Worm (Caenorhabditis elegans) whole organism, L3 larva: ENCODE measurements around the gene F40D4.12.

ENCODE experiments used
- R02D3.7 ChIP-seq: fragments of 150-350 bp; optimal IDR thresholded peaks from 2 replicates; lab custom pipeline; 2014; ENCODE audit warnings: missing biosample characterization, missing genetic modification characterization
- ZK546.5 ChIP-seq: sonication (generic microtip); optimal IDR thresholded peaks from 2 replicates; lab custom pipeline; 2017; ENCODE audit warnings: missing biosample characterization, missing genetic modification characterization
- aly-2 ChIP-seq: fragments of 150-350 bp; optimal IDR thresholded peaks from 2 replicates; lab custom pipeline; 2014; ENCODE audit warnings: missing biosample characterization, missing genetic modification characterization
- ama-1 ChIP-seq: fragments of 150-350 bp; optimal IDR thresholded peaks from 2 replicates; lab custom pipeline; 2018
- ceh-16 ChIP-seq: sonication (generic microtip); optimal IDR thresholded peaks from 2 replicates; lab custom pipeline; 2017; ENCODE audit warnings: missing biosample characterization, missing genetic modification characterization
- ceh-9 ChIP-seq: sonication (generic microtip); optimal IDR thresholded peaks from 2 replicates; lab custom pipeline; 2018; ENCODE audit warnings: missing biosample characterization, missing genetic modification characterization
- daf-12 ChIP-seq: fragments of 150-350 bp; optimal IDR thresholded peaks from 2 replicates; lab custom pipeline; 2014; ENCODE audit warnings: missing biosample characterization, missing genetic modification reagents, missing genetic modification characterization
- egl-27 ChIP-seq: sonication (generic microtip); optimal IDR thresholded peaks from 4 replicates; lab custom pipeline; 2017; ENCODE audit warnings: missing biosample characterization, missing genetic modification reagents, missing genetic modification characterization
- egl-5 ChIP-seq: fragments of 150-350 bp; optimal IDR thresholded peaks from 2 replicates; lab custom pipeline; 2017; ENCODE audit warnings: missing biosample characterization, missing genetic modification reagents, missing genetic modification characterization, inconsistent platforms
- elt-1 ChIP-seq: fragments of 150-350 bp; optimal IDR thresholded peaks from 2 replicates; lab custom pipeline; 2014; ENCODE audit warnings: missing biosample characterization, missing genetic modification characterization
- elt-3 ChIP-seq, 3 experiments: fragments of 150-350 bp in 1 of 3; sonication (generic microtip) in 2 of 3; optimal IDR thresholded peaks; 2 replicates in 2 of 3; 4 replicates in 1 of 3; lab custom pipeline; 2014 to 2017; ENCODE audit warnings: missing biosample characterization in 3 of 3, missing genetic modification characterization in 3 of 3
- eor-1 ChIP-seq, 2 experiments: fragments of 150-350 bp; optimal IDR thresholded peaks; 2 replicates each; lab custom pipeline; 2014 to 2018; ENCODE audit warnings: missing biosample characterization in 2 of 2, missing genetic modification characterization in 2 of 2
- fkh-10 ChIP-seq: sonication (generic microtip); optimal IDR thresholded peaks from 2 replicates; lab custom pipeline; 2017; ENCODE audit warnings: missing biosample characterization, missing genetic modification reagents, missing genetic modification characterization
- fkh-2 ChIP-seq: fragments of 150-350 bp; optimal IDR thresholded peaks from 2 replicates; lab custom pipeline; 2014; ENCODE audit warnings: missing biosample characterization, missing genetic modification reagents, missing genetic modification characterization
- fos-1 ChIP-seq: fragments of 150-350 bp; optimal IDR thresholded peaks from 2 replicates; lab custom pipeline; 2014; ENCODE audit warnings: missing biosample characterization, missing genetic modification characterization
- jun-1 ChIP-seq: fragments of 150-350 bp; optimal IDR thresholded peaks from 2 replicates; lab custom pipeline; 2014; ENCODE audit warnings: missing biosample characterization, missing genetic modification reagents, missing genetic modification characterization
- lin-15B ChIP-seq: fragments of 150-350 bp; optimal IDR thresholded peaks from 2 replicates; lab custom pipeline; 2014; ENCODE audit warnings: missing biosample characterization, missing genetic modification characterization
- mdl-1 ChIP-seq: fragments of 150-350 bp; optimal IDR thresholded peaks from 2 replicates; lab custom pipeline; 2014; ENCODE audit warnings: missing biosample characterization, missing genetic modification characterization
- mml-1 ChIP-seq: fragments of 150-350 bp; sonication (generic microtip); optimal IDR thresholded peaks from 3 replicates; lab custom pipeline; 2014; ENCODE audit warnings: missing biosample characterization, missing genetic modification characterization
- nfya-1 ChIP-seq: sonication (generic microtip); optimal IDR thresholded peaks from 2 replicates; lab custom pipeline; 2017; ENCODE audit warnings: missing genetic modification characterization, mild to moderate bottlenecking, missing compliant biosample characterization, antibody characterized with exemption, moderate library complexity; ENCODE audit not compliant: insufficient read depth
- nhr-11 ChIP-seq: fragments of 150-350 bp; optimal IDR thresholded peaks from 2 replicates; lab custom pipeline; 2014; ENCODE audit warnings: missing biosample characterization, missing genetic modification characterization
- nhr-12 ChIP-seq: fragments of 150-350 bp; optimal IDR thresholded peaks from 2 replicates; lab custom pipeline; 2014; ENCODE audit warnings: missing biosample characterization, missing genetic modification characterization
- nhr-23 ChIP-seq: fragments of 150-350 bp; optimal IDR thresholded peaks from 2 replicates; lab custom pipeline; 2014; ENCODE audit warnings: missing biosample characterization, missing genetic modification reagents, missing genetic modification characterization
- nhr-237 ChIP-seq: fragments of 150-350 bp; optimal IDR thresholded peaks from 2 replicates; lab custom pipeline; 2014; ENCODE audit warnings: missing biosample characterization, missing genetic modification characterization
- nhr-25 ChIP-seq: sonication (generic microtip); optimal IDR thresholded peaks from 2 replicates; lab custom pipeline; 2017; ENCODE audit warnings: missing biosample characterization, missing genetic modification characterization
- nhr-43 ChIP-seq: sonication (generic microtip); optimal IDR thresholded peaks from 2 replicates; lab custom pipeline; 2016; ENCODE audit warnings: mild to moderate bottlenecking, missing genetic modification characterization, missing compliant biosample characterization; ENCODE audit not compliant: poor library complexity, severe bottlenecking
- nhr-67 ChIP-seq: fragments of 150-350 bp; optimal IDR thresholded peaks from 2 replicates; lab custom pipeline; 2014; ENCODE audit warnings: missing biosample characterization, missing genetic modification characterization
- nhr-76 ChIP-seq: fragments of 150-350 bp; sonication (generic microtip); optimal IDR thresholded peaks from 5 replicates; lab custom pipeline; 2014; ENCODE audit warnings: missing biosample characterization, missing genetic modification characterization
- nhr-77 ChIP-seq: fragments of 150-350 bp; optimal IDR thresholded peaks from 2 replicates; lab custom pipeline; 2014; ENCODE audit warnings: missing biosample characterization, missing genetic modification characterization
- pha-4 ChIP-seq: fragments of 150-350 bp; optimal IDR thresholded peaks from 2 replicates; lab custom pipeline; 2014; ENCODE audit warnings: missing biosample characterization, missing genetic modification reagents, missing genetic modification characterization
- sea-2 ChIP-seq: fragments of 150-350 bp; sonication (generic microtip); optimal IDR thresholded peaks from 4 replicates; lab custom pipeline; 2014; ENCODE audit warnings: missing biosample characterization, missing genetic modification reagents, missing genetic modification characterization
- snpc-4 ChIP-seq: fragments of 150-350 bp; optimal IDR thresholded peaks from 2 replicates; lab custom pipeline; 2014; ENCODE audit warnings: missing biosample characterization, missing genetic modification characterization
- unc-39 ChIP-seq: sonication (generic microtip); optimal IDR thresholded peaks from 4 replicates; lab custom pipeline; 2017; ENCODE audit warnings: missing biosample characterization, missing genetic modification characterization
- unc-62 ChIP-seq: fragments of 150-350 bp; sonication (generic microtip); optimal IDR thresholded peaks from 4 replicates; lab custom pipeline; 2014; ENCODE audit warnings: missing biosample characterization, missing genetic modification reagents, missing genetic modification characterization
- zag-1 ChIP-seq: fragments of 150-350 bp; optimal IDR thresholded peaks from 2 replicates; lab custom pipeline; 2014; ENCODE audit warnings: missing biosample characterization, missing genetic modification characterization
- ztf-4 ChIP-seq: fragments of 150-350 bp; optimal IDR thresholded peaks from 2 replicates; lab custom pipeline; 2014; ENCODE audit warnings: missing biosample characterization, missing genetic modification characterization

F40D4.12 gene

DNA sequence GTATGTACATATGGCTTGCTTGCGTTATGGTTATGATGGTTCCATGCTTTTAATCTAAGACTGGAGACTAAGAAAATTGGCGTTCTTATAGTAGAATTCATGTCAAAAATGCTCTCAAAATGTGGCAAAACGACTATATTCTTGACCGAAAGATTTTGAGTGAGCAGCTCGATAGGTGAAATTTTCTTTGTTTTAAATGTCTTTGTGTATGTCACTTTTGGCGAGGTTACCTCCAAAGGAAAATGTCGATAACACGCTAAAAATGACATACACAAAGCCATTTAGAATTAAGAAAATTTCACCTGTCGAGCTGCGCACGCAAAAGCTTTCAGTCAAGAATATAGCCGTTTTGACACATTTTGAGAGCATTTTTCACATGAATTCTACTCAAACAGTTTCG is 7.8 kb downstream of the F40D4.12 start, which contains the start of gene srz-66:
Gene srz-66, minus strand, starts transcription at position 101 of the 400 bp plus-strand sequence.
- TF ChIP-seq elt-3 (tag; optimal IDR thresholded peaks at IDR 0.05; lab: Kevin White, UChicago) (no peak), jun-1 (tag; lab: Kevin White, UChicago) (no peak), nhr-67 (tag; lab: Kevin White, UChicago) (no peak), fkh-2 (tag; lab: Kevin White, UChicago) (no peak), daf-12 (no peak), nhr-237 (tag; lab: Kevin White, UChicago) (no peak), nhr-76 (no peak), ZK546.5 (tag; lab: Kevin White, UChicago) (no peak), snpc-4 (tag; lab: Kevin White, UChicago) (no peak), ceh-16 (tag; lab: Kevin White, UChicago) (no peak), sea-2 (GFP tag; lab: Kevin White, UChicago) (no peak), egl-5 (tag; lab: Kevin White, UChicago) (no peak), mml-1 (tag; lab: Kevin White, UChicago) (no peak), elt-1 (no peak)

DNA sequence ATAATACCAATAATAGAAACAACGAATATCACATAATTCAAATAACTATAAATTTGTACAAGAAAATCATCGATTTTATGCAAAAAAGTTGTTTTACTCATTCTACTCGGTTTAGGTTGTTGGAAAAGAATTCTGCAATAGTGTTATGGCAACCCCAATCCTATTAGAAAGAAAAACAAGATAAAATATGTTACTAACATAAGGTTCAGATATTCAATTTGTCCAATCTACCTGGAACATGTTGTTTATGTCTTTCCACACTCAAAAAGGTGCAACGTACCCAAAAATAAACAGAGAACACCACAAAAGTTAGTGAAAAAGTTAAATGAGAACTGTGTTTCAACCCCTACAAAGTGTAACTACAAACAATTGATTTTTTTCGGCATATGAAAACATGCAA is 11.1 kb downstream of the F40D4.12 start, which contains the start of gene srw-51:
Gene srw-51, minus strand, starts transcription at position 101 of the 400 bp plus-strand sequence.
- no peak for TF ChIP-seq unc-62
- TF ChIP-seq elt-3 (tag; optimal IDR thresholded peaks at IDR 0.05; lab: Kevin White, UChicago) = no peak
- TF ChIP-seq egl-27 (tag; lab: Kevin White, UChicago) = no peak
- no peak for TF ChIP-seq jun-1 (tag; lab: Kevin White, UChicago)

DNA sequence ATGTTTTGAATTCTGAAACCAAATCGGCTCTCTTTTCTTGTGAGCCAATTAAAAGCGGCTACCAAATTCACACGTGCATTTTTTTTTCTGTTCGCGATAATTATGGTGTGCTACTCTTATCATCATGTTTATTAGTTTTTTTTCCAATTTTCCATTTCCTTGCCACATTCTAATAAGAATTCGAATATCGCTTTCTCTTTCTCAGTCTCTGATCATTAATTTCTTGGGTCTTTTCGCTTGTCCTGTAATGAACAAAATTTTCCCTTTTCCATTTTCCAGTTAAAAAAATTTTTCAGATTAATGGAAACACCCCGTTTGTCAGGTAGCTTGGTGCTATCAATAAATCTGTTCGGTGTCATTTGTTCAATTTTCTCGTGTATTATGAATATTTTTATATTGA is 11.9 kb downstream of the F40D4.12 start, which contains the start of gene srbc-26:
Gene srbc-26, plus strand, starts transcription at position 301 of the 400 bp plus-strand sequence.
- no peak for TF ChIP-seq fkh-2 (tag; lab: Kevin White, UChicago)
- TF ChIP-seq fos-1 (tag; lab: Kevin White, UChicago) = no peak
- TF ChIP-seq nhr-11 (tag; lab: Kevin White, UChicago) = no peak
- no peak for TF ChIP-seq fkh-10 (GFP tag; lab: Kevin White, UChicago)
- no peak for TF ChIP-seq ZK546.5 (tag; lab: Kevin White, UChicago)
- TF ChIP-seq pha-4 = no peak

DNA sequence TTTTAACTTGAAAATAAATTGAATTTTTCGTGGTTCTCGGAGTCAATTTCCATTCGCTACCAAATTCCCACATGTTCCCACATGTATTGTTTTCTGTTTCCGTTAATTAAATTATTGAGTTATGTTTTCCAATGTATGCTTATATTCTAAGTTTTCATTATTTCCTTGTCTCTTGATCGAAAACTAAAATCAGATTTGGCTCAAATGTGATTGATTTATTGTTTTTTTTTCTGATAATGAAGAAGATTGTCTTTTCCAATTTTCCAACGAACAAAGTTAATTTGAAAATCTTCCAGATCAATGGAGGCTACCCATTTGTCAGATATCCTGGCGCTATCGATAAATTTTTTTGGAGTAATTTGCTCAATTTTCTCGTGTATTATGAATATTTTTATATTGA is 14.1 kb downstream of the F40D4.12 start, which contains the start of gene srbc-25:
Gene srbc-25, plus strand, starts transcription at position 301 of the 400 bp plus-strand sequence.
- TF ChIP-seq nhr-25 (tag; lab: Kevin White, UChicago) = no peak
- TF ChIP-seq fkh-10 (GFP tag; lab: Kevin White, UChicago) = no peak
- TF ChIP-seq aly-2 = no peak
- TF ChIP-seq mml-1 (tag; lab: Kevin White, UChicago) = no peak
- no peak for TF ChIP-seq jun-1 (tag; lab: Kevin White, UChicago)
- TF ChIP-seq zag-1 (tag; lab: Kevin White, UChicago) = no peak

DNA sequence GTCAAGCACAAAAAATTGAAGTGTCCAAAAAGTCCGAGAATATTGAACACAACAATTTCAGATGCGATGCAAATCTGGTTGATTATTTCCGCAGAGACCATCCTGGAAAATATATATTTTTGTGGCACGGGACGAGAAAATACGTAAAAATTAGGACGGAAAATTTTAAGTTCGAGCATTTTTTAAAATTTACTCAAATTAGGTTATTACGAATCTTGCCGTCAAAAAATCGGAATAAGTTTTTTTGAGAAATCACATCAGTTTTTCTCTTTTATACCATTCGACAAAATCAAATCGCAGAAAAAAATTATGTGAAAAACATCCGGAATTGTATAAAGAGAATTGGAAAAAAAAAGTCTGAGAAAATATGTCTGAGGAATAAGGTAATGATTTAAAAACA is 18.3 kb downstream of the F40D4.12 start, which contains the start of gene srsx-1:
Gene srsx-1, minus strand, starts transcription at position 101 of the 400 bp plus-strand sequence.
- TF ChIP-seq elt-1 (no peak), nfya-1 (tag; lab: Kevin White, UChicago) (no peak), nhr-25 (tag; lab: Kevin White, UChicago) (no peak), eor-1 (tag; optimal IDR thresholded peaks at IDR 0.05; lab: Kevin White, UChicago) (no peak), mml-1 (tag; lab: Kevin White, UChicago) (no peak), fkh-10 (GFP tag; lab: Kevin White, UChicago) (no peak), R02D3.7 (tag; lab: Kevin White, UChicago) (no peak), mdl-1 (no peak), nhr-77 (tag; lab: Kevin White, UChicago) (no peak), zag-1 (tag; lab: Kevin White, UChicago) (no peak), elt-3 (tag; optimal IDR thresholded peaks at IDR 0.05; lab: Kevin White, UChicago) (no peak), lin-15B (tag; lab: Kevin White, UChicago) (no peak), nhr-12 (tag; lab: Kevin White, UChicago) (no peak)

DNA sequence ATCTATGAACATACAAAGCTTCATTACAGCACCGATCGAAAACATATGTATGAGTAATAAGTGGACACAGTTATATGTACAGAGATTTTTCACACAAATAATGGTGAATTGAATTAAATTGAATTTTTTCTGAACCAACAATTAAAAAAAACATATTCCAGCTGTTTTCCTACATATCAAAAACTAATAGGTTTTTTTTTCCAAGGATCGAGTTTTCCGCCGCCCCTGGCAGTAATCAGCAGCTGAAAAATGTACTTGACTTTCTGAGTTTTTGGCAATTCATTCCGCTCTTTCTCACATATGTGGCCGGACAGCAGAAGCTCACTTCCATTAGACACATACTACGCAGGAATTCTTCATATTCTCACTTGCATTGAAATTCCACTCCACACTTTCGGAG is 18.8 kb downstream of the F40D4.12 start, which contains the start of gene srh-174:
Gene srh-174, plus strand, starts transcription at position 301 of the 400 bp plus-strand sequence.
- TF ChIP-seq unc-39 (tag; lab: Kevin White, UChicago) (no peak), nhr-23 (tag; lab: Kevin White, UChicago) (no peak), fkh-2 (tag; lab: Kevin White, UChicago) (no peak), ceh-16 (tag; lab: Kevin White, UChicago) (no peak), nfya-1 (tag; lab: Kevin White, UChicago) (no peak), fkh-10 (GFP tag; lab: Kevin White, UChicago) (no peak), nhr-25 (tag; lab: Kevin White, UChicago) (no peak), ama-1 (lab: Kevin White, UChicago) (no peak), nhr-11 (tag; lab: Kevin White, UChicago) (no peak), nhr-43 (tag; lab: Kevin White, UChicago) (no peak), ztf-4 (no peak), elt-1 (no peak), ceh-9 (tag; lab: Kevin White, UChicago) (no peak), unc-62 (no peak), mdl-1 (no peak), nhr-237 (tag; lab: Kevin White, UChicago) (no peak), egl-5 (tag; lab: Kevin White, UChicago) (no peak), nhr-12 (tag; lab: Kevin White, UChicago) (no peak)
